Worm (Caenorhabditis elegans): ENCODE measurements around the gene Y54G11A.14.

- TF ChIP-seq unc-62 (GFP tag; optimal IDR thresholded peaks at IDR 0.05) (no peak), isw-1 (GFP tag; IDR thresholded peaks at IDR 0.05) (no peak), skn-1 (tag; optimal IDR thresholded peaks at IDR 0.05) (no peak), aha-1 (tag; optimal IDR thresholded peaks at IDR 0.05) (no peak), egl-13 (tag; optimal IDR thresholded peaks at IDR 0.05) (no peak), zag-1 (tag; optimal IDR thresholded peaks at IDR 0.05) (no peak), Y116A8C.19 (tag; optimal IDR thresholded peaks at IDR 0.05; ENCODE audit: borderline replicate concordance) (no peak), egl-27 (tag; optimal IDR thresholded peaks at IDR 0.05) (no peak)
Measured at ce11 chrII:14360675-14361074, 42.7 kb downstream of the Y54G11A.14 start.
